Worm (Caenorhabditis elegans) whole organism, L4 larva: ENCODE measurements around the gene F38E11.6.

Source experiments
- F37D6.2 ChIP-seq: sonication (generic microtip); optimal IDR thresholded peaks from 2 replicates; lab custom pipeline; 2016; ENCODE audit warnings: mild to moderate bottlenecking, missing genetic modification characterization, missing compliant biosample characterization
- F44E2.7 ChIP-seq: fragments of 200-800 bp; sonication (Bioruptor generic); IDR thresholded peaks from 2 replicates; pipeline ENCODE4 v2.1.2; 2022; ENCODE audit warnings: missing genetic modification characterization, missing compliant biosample characterization
- T20F7.1 ChIP-seq: fragments of 200-800 bp; sonication (Bioruptor generic); optimal IDR thresholded peaks from 2 replicates; lab custom pipeline; 2018; ENCODE audit warnings: mild to moderate bottlenecking, missing genetic modification characterization, missing compliant biosample characterization
- T26A8.4 ChIP-seq: fragments of 200-800 bp; sonication (Bioruptor generic); IDR thresholded peaks from 2 replicates; pipeline ENCODE4 v1.3.6; 2022; ENCODE audit warnings: missing genetic modification characterization, missing compliant biosample characterization
- Y48G9A.11 ChIP-seq: fragments of 200-800 bp; sonication (Bioruptor generic); IDR thresholded peaks from 2 replicates; pipeline ENCODE4 v1.3.6; 2022; ENCODE audit warnings: missing genetic modification reagents, missing genetic modification characterization, missing compliant biosample characterization
- Y5F2A.4 ChIP-seq: fragments of 200-800 bp; sonication (Bioruptor generic); optimal IDR thresholded peaks from 2 replicates; lab custom pipeline; 2018; ENCODE audit warnings: mild to moderate bottlenecking, missing genetic modification characterization, missing compliant biosample characterization
- ZK337.2 ChIP-seq: fragments of 200-800 bp; sonication (Bioruptor generic); IDR thresholded peaks from 2 replicates; pipeline ENCODE4 v1.3.6; 2022; ENCODE audit warnings: missing genetic modification reagents, missing genetic modification characterization, missing compliant biosample characterization
- ZK546.5 ChIP-seq, 2 experiments: sonication (generic microtip); optimal IDR thresholded peaks; 2 replicates each; lab custom pipeline; 2017; ENCODE audit warnings: missing biosample characterization in 2 of 2, missing genetic modification characterization in 2 of 2
- aly-2 ChIP-seq: sonication (generic microtip); optimal IDR thresholded peaks from 2 replicates; lab custom pipeline; 2018; ENCODE audit warnings: missing biosample characterization, missing genetic modification characterization
- arid-1 ChIP-seq: fragments of 200-800 bp; sonication (Bioruptor generic); conservative IDR thresholded peaks from 2 replicates; pipeline ENCODE4 v1.3.6; 2022; ENCODE audit warnings: missing genetic modification reagents, missing genetic modification characterization, missing compliant biosample characterization
- ceh-20 ChIP-seq: fragments of 200-800 bp; sonication (Bioruptor generic); IDR thresholded peaks from 2 replicates; pipeline ENCODE4 v1.3.6; 2022; ENCODE audit warnings: missing genetic modification reagents, missing genetic modification characterization, missing compliant biosample characterization
- ceh-28 ChIP-seq: fragments of 150-350 bp; optimal IDR thresholded peaks from 2 replicates; lab custom pipeline; 2014; ENCODE audit warnings: missing biosample characterization, missing genetic modification reagents, missing genetic modification characterization
- ceh-32 ChIP-seq: sonication (generic microtip); optimal IDR thresholded peaks from 2 replicates; lab custom pipeline; 2016; ENCODE audit warnings: mild to moderate bottlenecking, missing genetic modification characterization, missing compliant biosample characterization; ENCODE audit not compliant: poor library complexity
- ceh-44 ChIP-seq: fragments of 200-800 bp; sonication (Bioruptor generic); IDR thresholded peaks from 2 replicates; pipeline ENCODE4 v1.3.6; 2022; ENCODE audit warnings: missing genetic modification reagents, missing genetic modification characterization, missing compliant biosample characterization
- ceh-62 ChIP-seq: sonication (generic microtip); optimal IDR thresholded peaks from 2 replicates; lab custom pipeline; 2017; ENCODE audit warnings: missing biosample characterization, missing genetic modification characterization
- cey-2 ChIP-seq: sonication (generic microtip); optimal IDR thresholded peaks from 3 replicates; lab custom pipeline; 2017; ENCODE audit warnings: missing genetic modification characterization, mild to moderate bottlenecking, missing compliant biosample characterization, antibody characterized with exemption, borderline replicate concordance; ENCODE audit not compliant: insufficient read depth
- daf-19 ChIP-seq: fragments of 200-800 bp; sonication (Bioruptor generic); conservative IDR thresholded peaks from 2 replicates; pipeline ENCODE4 v1.3.6; 2022; ENCODE audit warnings: missing genetic modification characterization, missing compliant biosample characterization
- dmd-8 ChIP-seq: fragments of 200-800 bp; sonication (Bioruptor generic); IDR thresholded peaks from 2 replicates; pipeline ENCODE4 v1.3.6; 2022; ENCODE audit warnings: missing genetic modification characterization, missing compliant biosample characterization
- dmd-9 ChIP-seq: fragments of 200-800 bp; sonication (Bioruptor generic); IDR thresholded peaks from 2 replicates; pipeline ENCODE4 v1.3.6; 2022; ENCODE audit warnings: missing genetic modification reagents, missing genetic modification characterization, missing compliant biosample characterization
- duxl-1 ChIP-seq: sonication (generic microtip); optimal IDR thresholded peaks from 2 replicates; lab custom pipeline; 2016; ENCODE audit warnings: mild to moderate bottlenecking, missing genetic modification characterization, moderate library complexity, missing compliant biosample characterization; ENCODE audit not compliant: poor library complexity
- dve-1 ChIP-seq: sonication (generic microtip); optimal IDR thresholded peaks from 2 replicates; lab custom pipeline; 2017; ENCODE audit warnings: antibody characterized with exemption, mild to moderate bottlenecking, missing genetic modification characterization, missing compliant biosample characterization; ENCODE audit not compliant: insufficient read depth
- egl-27 ChIP-seq: sonication (generic microtip); optimal IDR thresholded peaks from 3 replicates; lab custom pipeline; 2017; ENCODE audit warnings: missing biosample characterization, missing genetic modification reagents, missing genetic modification characterization
- fkh-10 ChIP-seq: fragments of 150-350 bp; optimal IDR thresholded peaks from 2 replicates; lab custom pipeline; 2014; ENCODE audit warnings: missing biosample characterization, missing genetic modification reagents, missing genetic modification characterization
- hlh-11 ChIP-seq: fragments of 200-800 bp; sonication (Bioruptor generic); optimal IDR thresholded peaks from 2 replicates; lab custom pipeline; 2018; ENCODE audit warnings: mild to moderate bottlenecking, missing genetic modification characterization, missing compliant biosample characterization
- hlh-30 ChIP-seq: sonication (generic microtip); optimal IDR thresholded peaks from 2 replicates; lab custom pipeline; 2017; ENCODE audit warnings: antibody characterized with exemption, mild to moderate bottlenecking, missing genetic modification characterization, missing compliant biosample characterization; ENCODE audit not compliant: insufficient read depth
- lin-1 ChIP-seq: fragments of 200-800 bp; sonication (Bioruptor generic); IDR thresholded peaks from 2 replicates; pipeline ENCODE4 v1.3.6; 2022; ENCODE audit warnings: missing genetic modification reagents, missing genetic modification characterization, missing compliant biosample characterization
- lin-29 ChIP-seq: fragments of 200-800 bp; sonication (Bioruptor generic); IDR thresholded peaks from 2 replicates; pipeline ENCODE4 v1.3.6; 2022; ENCODE audit warnings: missing genetic modification reagents, missing genetic modification characterization, missing compliant biosample characterization
- lin-38 ChIP-seq: fragments of 200-800 bp; sonication (Bioruptor generic); IDR thresholded peaks from 2 replicates; pipeline ENCODE4 v1.3.6; 2022; ENCODE audit warnings: missing genetic modification reagents, missing genetic modification characterization, missing compliant biosample characterization
- madf-5 ChIP-seq, 2 experiments: fragments of 200-800 bp; sonication (Bioruptor generic); IDR thresholded peaks; 2 replicates each; pipeline ENCODE4 v1.3.6; 2022; ENCODE audit warnings: missing compliant biosample characterization in 2 of 2, missing genetic modification characterization in 2 of 2
- mdl-1 ChIP-seq, 2 experiments: fragments of 150-350 bp in 1 of 2; sonication (generic microtip) in 1 of 2; optimal IDR thresholded peaks; 2 replicates each; lab custom pipeline; 2014 to 2017; ENCODE audit warnings: missing biosample characterization in 2 of 2, missing genetic modification characterization in 2 of 2
- mes-2 ChIP-seq: sonication (generic microtip); optimal IDR thresholded peaks from 2 replicates; lab custom pipeline; 2016; ENCODE audit warnings: missing genotype, mild to moderate bottlenecking, missing genetic modification characterization, missing compliant biosample characterization; ENCODE audit not compliant: poor library complexity, severe bottlenecking
- mxl-2 ChIP-seq: fragments of 200-800 bp; sonication (Bioruptor generic); conservative IDR thresholded peaks from 2 replicates; pipeline ENCODE4 v1.3.6; 2022; ENCODE audit warnings: missing genetic modification reagents, missing genetic modification characterization, missing compliant biosample characterization
- nhr-10 ChIP-seq: fragments of 150-350 bp; optimal IDR thresholded peaks from 2 replicates; lab custom pipeline; 2014; ENCODE audit warnings: missing biosample characterization, missing genetic modification characterization
- nhr-102 ChIP-seq: sonication (generic microtip); optimal IDR thresholded peaks from 2 replicates; lab custom pipeline; 2016; ENCODE audit warnings: mild to moderate bottlenecking, missing genetic modification characterization, moderate library complexity, missing compliant biosample characterization
- nhr-11 ChIP-seq: fragments of 150-350 bp; optimal IDR thresholded peaks from 2 replicates; lab custom pipeline; 2014; ENCODE audit warnings: missing biosample characterization, missing genetic modification characterization
- nhr-111 ChIP-seq: fragments of 200-800 bp; sonication (Bioruptor generic); optimal IDR thresholded peaks from 2 replicates; lab custom pipeline; 2018; ENCODE audit warnings: mild to moderate bottlenecking, missing genetic modification characterization, missing compliant biosample characterization
- nhr-237 ChIP-seq: sonication (generic microtip); optimal IDR thresholded peaks from 2 replicates; lab custom pipeline; 2017; ENCODE audit warnings: missing biosample characterization, missing genetic modification characterization
- nhr-41 ChIP-seq: fragments of 200-800 bp; sonication (Bioruptor generic); IDR thresholded peaks from 2 replicates; pipeline ENCODE4 v1.3.6; 2022; ENCODE audit warnings: missing genetic modification reagents, missing genetic modification characterization, missing compliant biosample characterization
- nhr-42 ChIP-seq: fragments of 200-800 bp; sonication (Bioruptor generic); IDR thresholded peaks from 2 replicates; pipeline ENCODE4 v1.3.6; 2022; ENCODE audit warnings: missing genetic modification characterization, missing compliant biosample characterization
- nhr-6 ChIP-seq: fragments of 150-350 bp; optimal IDR thresholded peaks from 2 replicates; lab custom pipeline; 2014; ENCODE audit warnings: missing biosample characterization, missing genetic modification characterization
- nhr-76 ChIP-seq: fragments of 150-350 bp; optimal IDR thresholded peaks from 2 replicates; lab custom pipeline; 2014; ENCODE audit warnings: missing biosample characterization, missing genetic modification characterization
- nhr-77 ChIP-seq: fragments of 150-350 bp; optimal IDR thresholded peaks from 2 replicates; lab custom pipeline; 2014; ENCODE audit warnings: missing biosample characterization, missing genetic modification characterization
- php-3 ChIP-seq: fragments of 200-800 bp; sonication (Bioruptor generic); IDR thresholded peaks from 2 replicates; pipeline ENCODE4 v1.3.6; 2022; ENCODE audit warnings: missing genetic modification reagents, missing genetic modification characterization, missing compliant biosample characterization
- rbr-2 ChIP-seq: sonication (generic microtip); optimal IDR thresholded peaks from 2 replicates; lab custom pipeline; 2016; ENCODE audit warnings: missing genotype, missing genetic modification characterization, missing compliant biosample characterization
- saeg-2 ChIP-seq: fragments of 200-800 bp; sonication (Bioruptor generic); IDR thresholded peaks from 2 replicates; pipeline ENCODE4 v1.3.6; 2022; ENCODE audit warnings: missing genetic modification reagents, missing genetic modification characterization, missing compliant biosample characterization
- skn-1 ChIP-seq: fragments of 150-350 bp; optimal IDR thresholded peaks from 2 replicates; lab custom pipeline; 2014; ENCODE audit warnings: missing biosample characterization, missing genetic modification characterization
- unc-130 ChIP-seq: sonication (generic microtip); optimal IDR thresholded peaks from 2 replicates; lab custom pipeline; 2016; ENCODE audit warnings: missing genetic modification reagents, missing genetic modification characterization, missing compliant biosample characterization
- unc-39 ChIP-seq: sonication (generic microtip); optimal IDR thresholded peaks from 2 replicates; lab custom pipeline; 2017; ENCODE audit warnings: missing biosample characterization, missing genetic modification characterization
- vab-7 ChIP-seq: fragments of 200-800 bp; sonication (Bioruptor generic); IDR thresholded peaks from 2 replicates; pipeline ENCODE4 v1.3.6; 2022; ENCODE audit warnings: missing genetic modification reagents, missing genetic modification characterization, missing compliant biosample characterization
- zfp-3 ChIP-seq: fragments of 200-800 bp; sonication (Bioruptor generic); conservative IDR thresholded peaks from 2 replicates; pipeline ENCODE4 v1.3.6; 2022; ENCODE audit warnings: missing genetic modification reagents, missing genetic modification characterization, missing compliant biosample characterization
- zip-2 ChIP-seq: fragments of 150-350 bp; optimal IDR thresholded peaks from 2 replicates; lab custom pipeline; 2014; ENCODE audit warnings: missing biosample characterization, missing genetic modification characterization
- ztf-7 ChIP-seq: fragments of 150-350 bp; optimal IDR thresholded peaks from 2 replicates; lab custom pipeline; 2014; ENCODE audit warnings: missing biosample characterization, missing genetic modification characterization

The F38E11.6 gene

ce11 chrIV:9513360-9513777, 46.1 kb upstream of the F38E11.6 start (continued):
- TF ChIP-seq ceh-20 (GFP tag; lab: Robert Waterston, UW): no peak
- no peak for TF ChIP-seq unc-39 (tag; lab: Kevin White, UChicago)
- no peak for TF ChIP-seq mxl-2 (GFP tag; lab: Robert Waterston, UW)
- peak in 1 of 2 experiments; percentile 72 for TF ChIP-seq mdl-1 (tag; optimal IDR thresholded peaks at IDR 0.05; lab: Kevin White, UChicago)
- TF ChIP-seq zfp-3 (GFP tag; lab: Robert Waterston, UW): no peak
- no peak for TF ChIP-seq egl-27 (tag; lab: Kevin White, UChicago)
- peak; percentile 70 for TF ChIP-seq dve-1 (tag; lab: Kevin White, UChicago)
- TF ChIP-seq ztf-7 (tag; lab: Kevin White, UChicago): no peak
- no peak for TF ChIP-seq dmd-8 (GFP tag; lab: Robert Waterston, UW)
- TF ChIP-seq nhr-102: no peak
- TF ChIP-seq skn-1 (tag; lab: Kevin White, UChicago): no peak
- TF ChIP-seq rbr-2: no peak
- no peak for TF ChIP-seq arid-1 (GFP tag; lab: Robert Waterston, UW)
- TF ChIP-seq nhr-11 (tag; lab: Kevin White, UChicago): no peak
- peak; percentile 92 for TF ChIP-seq hlh-11 (tag; lab: Kevin White, UChicago)
- no peak for TF ChIP-seq aly-2 (tag; lab: Kevin White, UChicago)
- no peak for TF ChIP-seq php-3 (GFP tag; lab: Robert Waterston, UW)
- TF ChIP-seq nhr-42 (GFP tag; lab: Robert Waterston, UW): no peak
- no peak for TF ChIP-seq ceh-32 (tag; lab: Kevin White, UChicago)
- TF ChIP-seq lin-38 (GFP tag; lab: Robert Waterston, UW): peak; percentile 26; the same call in 1 of the 2 replicates
- TF ChIP-seq nhr-76 (tag; lab: Kevin White, UChicago): no peak
- TF ChIP-seq madf-5 (GFP tag; IDR thresholded peaks at IDR 0.05; lab: Robert Waterston, UW): no peak
- no peak for TF ChIP-seq T26A8.4 (GFP tag; lab: Robert Waterston, UW)
- no peak for TF ChIP-seq Y5F2A.4
- TF ChIP-seq nhr-237 (tag; lab: Kevin White, UChicago): no peak
- no peak for TF ChIP-seq cey-2 (tag; lab: Kevin White, UChicago)
- TF ChIP-seq nhr-10 (tag; lab: Kevin White, UChicago): no peak
- TF ChIP-seq nhr-77 (tag; lab: Kevin White, UChicago): peak; percentile 78
- no peak for TF ChIP-seq saeg-2 (GFP tag; lab: Robert Waterston, UW)
- TF ChIP-seq ZK337.2 (GFP tag; lab: Robert Waterston, UW): no peak
- TF ChIP-seq F37D6.2 (tag; lab: Kevin White, UChicago): no peak
- TF ChIP-seq dmd-9 (GFP tag; lab: Robert Waterston, UW): no peak
- TF ChIP-seq lin-29 (GFP tag; lab: Robert Waterston, UW): no peak
- TF ChIP-seq lin-1 (GFP tag; lab: Robert Waterston, UW): no peak; the same call in 1 of the 2 replicates
- TF ChIP-seq nhr-41 (GFP tag; lab: Robert Waterston, UW): no peak
- peak; percentile 45 for TF ChIP-seq mes-2 (tag; lab: Kevin White, UChicago)
- TF ChIP-seq unc-130 (GFP tag; lab: Kevin White, UChicago): no peak
- TF ChIP-seq nhr-111 (GFP tag; lab: Kevin White, UChicago): no peak
- 0 out of 2 replicates have a peak, but pooled peaks have one; percentile 53 for TF ChIP-seq Y48G9A.11 (GFP tag; lab: Robert Waterston, UW)
- no peak for TF ChIP-seq ZK546.5 (tag; optimal IDR thresholded peaks at IDR 0.05; lab: Kevin White, UChicago)
- peak; percentile 22 for TF ChIP-seq T20F7.1 (GFP tag; lab: Kevin White, UChicago)
- peak; percentile 77 for TF ChIP-seq hlh-30 (tag; lab: Kevin White, UChicago)
- no peak for TF ChIP-seq daf-19 (GFP tag; lab: Robert Waterston, UW)
- TF ChIP-seq ceh-44 (GFP tag; lab: Robert Waterston, UW): no peak
- no peak for TF ChIP-seq fkh-10 (GFP tag; lab: Kevin White, UChicago)
- TF ChIP-seq ceh-28 (tag; lab: Kevin White, UChicago): no peak
- TF ChIP-seq zip-2 (tag; lab: Kevin White, UChicago): no peak
- peak; percentile 46 for TF ChIP-seq duxl-1
- no peak for TF ChIP-seq F44E2.7
- TF ChIP-seq ceh-62 (tag; lab: Kevin White, UChicago): no peak
- no peak for TF ChIP-seq vab-7
- no peak for TF ChIP-seq nhr-6 (tag; lab: Kevin White, UChicago)
